Worm (Caenorhabditis elegans) whole organism, mixed stage, embryonic: ENCODE data around the gene trx-3.

Experiments used
- blmp-1 ChIP-seq: fragments of 150-350 bp; optimal IDR thresholded peaks from 2 replicates; lab custom pipeline; 2014; ENCODE audit warnings: missing biosample characterization, missing genetic modification characterization
- ceh-83 ChIP-seq: fragments of 200-800 bp; sonication (Bioruptor generic); optimal IDR thresholded peaks from 2 replicates; lab custom pipeline; 2018; ENCODE audit warnings: mild to moderate bottlenecking, missing genetic modification characterization, missing compliant biosample characterization
- ces-1 ChIP-seq: fragments of 150-350 bp; optimal IDR thresholded peaks from 2 replicates; lab custom pipeline; 2014; ENCODE audit warnings: missing biosample characterization, missing genetic modification reagents, missing genetic modification characterization
- lsy-2 ChIP-seq: fragments of 150-350 bp; optimal IDR thresholded peaks from 2 replicates; lab custom pipeline; 2014; ENCODE audit warnings: missing biosample characterization, missing genetic modification characterization
- mab-5 ChIP-seq: fragments of 150-350 bp; optimal IDR thresholded peaks from 2 replicates; lab custom pipeline; 2014; ENCODE audit warnings: missing biosample characterization, missing genetic modification characterization
- nhr-2 ChIP-seq: fragments of 150-350 bp; optimal IDR thresholded peaks from 2 replicates; lab custom pipeline; 2014; ENCODE audit warnings: missing biosample characterization, missing genetic modification characterization
- nhr-237 ChIP-seq: fragments of 150-350 bp; optimal IDR thresholded peaks from 2 replicates; lab custom pipeline; 2014; ENCODE audit warnings: missing biosample characterization, missing genetic modification characterization
- nhr-76 ChIP-seq: sonication (generic microtip); optimal IDR thresholded peaks from 2 replicates; lab custom pipeline; 2017; ENCODE audit warnings: missing biosample characterization, missing genetic modification characterization
- sem-2 ChIP-seq: fragments of 200-800 bp; sonication (Bioruptor generic); optimal IDR thresholded peaks from 2 replicates; lab custom pipeline; 2018; ENCODE audit warnings: mild to moderate bottlenecking, missing genetic modification characterization, missing compliant biosample characterization
- snpc-4 ChIP-seq: fragments of 150-350 bp; optimal IDR thresholded peaks from 2 replicates; lab custom pipeline; 2014; ENCODE audit warnings: missing biosample characterization, missing genetic modification characterization
- unc-39 ChIP-seq: fragments of 150-350 bp; optimal IDR thresholded peaks from 2 replicates; lab custom pipeline; 2014; ENCODE audit warnings: missing biosample characterization, missing genetic modification characterization
- unc-62 ChIP-seq: fragments of 150-350 bp; optimal IDR thresholded peaks from 2 replicates; lab custom pipeline; 2014; ENCODE audit warnings: missing biosample characterization, missing genetic modification reagents, missing genetic modification characterization
- zip-8 ChIP-seq: fragments of 150-350 bp; optimal IDR thresholded peaks from 2 replicates; lab custom pipeline; 2014; ENCODE audit warnings: missing biosample characterization, missing genetic modification characterization
- ztf-11 ChIP-seq: fragments of 150-350 bp; optimal IDR thresholded peaks from 2 replicates; lab custom pipeline; 2014; ENCODE audit warnings: missing biosample characterization, missing genetic modification characterization

ce11 chrIV:4456658-4457057 is 30.2 kb upstream of the trx-3 start:
- TF ChIP-seq nhr-76 (tag; lab: Kevin White, UChicago) (no peak), unc-39 (tag; lab: Kevin White, UChicago) (no peak), nhr-237 (tag; lab: Kevin White, UChicago) (no peak), snpc-4 (tag; lab: Kevin White, UChicago) (no peak), ztf-11 (tag; lab: Kevin White, UChicago) (no peak), unc-62 (GFP tag; lab: Kevin White, UChicago) (no peak), nhr-2 (tag; lab: Kevin White, UChicago) (no peak), zip-8 (tag; lab: Kevin White, UChicago) (no peak), sem-2 (GFP tag; lab: Kevin White, UChicago) (no peak), mab-5 (tag; lab: Kevin White, UChicago) (no peak), blmp-1 (tag; lab: Kevin White, UChicago) (no peak), ces-1 (GFP tag; lab: Kevin White, UChicago) (no peak), ceh-83 (GFP tag; lab: Kevin White, UChicago) (no peak), lsy-2 (tag; lab: Kevin White, UChicago) (no peak)
